Worm (Caenorhabditis elegans): ENCODE results near the gene T16G1.5.

The T16G1.5 gene

DNA sequence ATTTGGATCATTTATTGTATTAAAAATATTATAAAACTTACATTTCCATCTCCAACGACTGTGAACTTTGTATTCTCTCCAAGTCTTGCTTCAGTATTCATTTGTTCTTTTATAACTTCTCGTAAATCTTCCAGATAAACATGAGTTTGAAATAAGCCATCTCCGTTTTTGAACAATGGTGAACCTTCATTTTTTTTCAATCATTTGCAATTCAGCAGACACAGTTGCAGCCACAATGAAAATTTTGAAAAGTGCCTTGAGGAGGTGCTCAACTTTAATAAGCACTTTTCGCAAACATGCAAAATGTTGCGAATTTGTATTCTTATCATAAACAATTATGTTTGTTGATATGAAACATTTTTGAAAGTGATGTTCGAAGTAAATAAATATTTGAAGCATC lies 4.9 kb upstream of the T16G1.5 start, which contains the start of gene T16G1.3:
Gene T16G1.3, minus strand, starts transcription at position 101 of the 400 bp plus-strand sequence.
- TF ChIP-seq nhr-76 (tag; optimal IDR thresholded peaks at IDR 0.05) (no peak), bed-3 (GFP tag; optimal IDR thresholded peaks at IDR 0.05) (no peak), nhr-2 (tag; optimal IDR thresholded peaks at IDR 0.05) (no peak), pha-4 (tag; optimal IDR thresholded peaks at IDR 0.05) (no peak), lsy-2 (tag; optimal IDR thresholded peaks at IDR 0.05) (no peak), nhr-237 (tag; optimal IDR thresholded peaks at IDR 0.05) (no peak), blmp-1 (tag; optimal IDR thresholded peaks at IDR 0.05) (no peak), drap-1 (GFP tag; optimal IDR thresholded peaks at IDR 0.05) (no peak), ces-1 (GFP tag; optimal IDR thresholded peaks at IDR 0.05) (no peak), ceh-83 (GFP tag; optimal IDR thresholded peaks at IDR 0.05) (no peak), cnd-1 (tag; optimal IDR thresholded peaks at IDR 0.05) (no peak), elt-3 (tag; optimal IDR thresholded peaks at IDR 0.05) (no peak), zip-8 (tag; optimal IDR thresholded peaks at IDR 0.05) (no peak), ztf-11 (tag; optimal IDR thresholded peaks at IDR 0.05) (no peak)

DNA sequence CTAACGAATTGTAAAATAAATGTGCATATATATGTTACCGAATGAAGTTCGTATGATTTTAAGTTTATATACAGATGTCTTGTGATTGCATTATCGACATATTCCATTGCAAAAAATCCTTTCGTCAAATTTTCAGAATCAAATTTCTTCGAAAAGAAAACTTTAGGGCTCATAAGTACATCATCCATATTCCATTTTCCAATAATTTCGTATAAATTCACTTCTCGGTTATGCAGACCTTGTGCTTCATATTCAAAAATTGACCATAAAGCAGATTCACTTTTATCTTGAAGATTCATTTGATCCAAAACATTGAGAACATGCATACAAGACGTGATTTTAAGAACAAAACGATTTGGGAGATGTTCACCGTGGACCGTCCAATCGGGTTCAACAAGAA lies 4.0 kb upstream of the T16G1.5 start:
- TF ChIP-seq ces-1 (GFP tag; optimal IDR thresholded peaks at IDR 0.05) (no peak), unc-120 (tag; optimal IDR thresholded peaks at IDR 0.05; ENCODE audit: poor library complexity, severe bottlenecking) (no peak), unc-62 (GFP tag; optimal IDR thresholded peaks at IDR 0.05) (no peak), elt-1 (tag; optimal IDR thresholded peaks at IDR 0.05; ENCODE audit: borderline replicate concordance, insufficient read depth) (no peak), M03D4.4 (tag; optimal IDR thresholded peaks at IDR 0.05) (no peak), cnd-1 (tag; optimal IDR thresholded peaks at IDR 0.05) (no peak), nhr-28 (tag; optimal IDR thresholded peaks at IDR 0.05) (no peak), nhr-76 (tag; optimal IDR thresholded peaks at IDR 0.05) (no peak), unc-39 (tag; optimal IDR thresholded peaks at IDR 0.05) (no peak), lsy-2 (tag; optimal IDR thresholded peaks at IDR 0.05) (no peak), nhr-12 (tag; optimal IDR thresholded peaks at IDR 0.05) (no peak), ztf-11 (tag; optimal IDR thresholded peaks at IDR 0.05) (no peak), nhr-237 (tag; optimal IDR thresholded peaks at IDR 0.05) (no peak), ceh-43 (GFP tag; optimal IDR thresholded peaks at IDR 0.05) (no peak), drap-1 (GFP tag; optimal IDR thresholded peaks at IDR 0.05) (no peak), blmp-1 (tag; optimal IDR thresholded peaks at IDR 0.05) (no peak)

DNA sequence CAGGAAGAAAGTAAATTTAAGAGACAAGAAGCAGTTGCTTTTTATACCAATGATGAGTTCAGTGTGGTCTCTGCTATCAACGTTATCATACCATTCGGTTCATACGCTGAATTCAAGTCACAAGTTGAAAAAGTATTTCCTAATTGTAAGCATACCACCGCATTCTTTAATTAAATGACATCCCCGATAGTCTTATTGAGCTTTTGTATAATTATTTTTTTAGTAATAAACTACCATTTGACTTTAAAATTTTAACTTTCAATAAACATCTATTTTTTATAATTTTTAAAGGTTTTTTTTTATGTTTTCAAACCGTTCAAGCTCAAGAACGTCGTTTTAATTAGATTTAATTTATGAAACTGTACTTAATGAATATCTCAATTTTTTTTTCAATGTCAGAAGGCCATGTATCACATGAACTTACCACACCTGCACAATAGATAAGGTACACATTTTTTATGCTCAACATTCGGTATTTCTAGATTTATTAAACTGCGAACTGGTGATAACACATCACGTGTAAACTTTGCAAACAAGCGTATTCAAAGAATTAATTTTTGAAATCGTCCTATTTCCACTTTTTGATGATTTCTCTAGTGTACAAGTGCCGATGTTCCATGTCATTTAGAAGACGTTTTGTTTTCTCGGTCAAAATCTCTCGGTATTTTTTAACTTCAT lies 2.6 kb upstream of the T16G1.5 start, which contains the start of gene T16G1.4:
Gene T16G1.4, minus strand, starts transcription at position 51 of the 678 bp plus-strand sequence.
- TF ChIP-seq zip-8 (tag; optimal IDR thresholded peaks at IDR 0.05) (no peak), bed-3 (GFP tag; optimal IDR thresholded peaks at IDR 0.05) (no peak), pha-4 (tag; optimal IDR thresholded peaks at IDR 0.05) (no peak), ces-1 (GFP tag; optimal IDR thresholded peaks at IDR 0.05) (no peak), unc-120 (tag; optimal IDR thresholded peaks at IDR 0.05; ENCODE audit: poor library complexity, severe bottlenecking) (no peak), lsy-2 (tag; optimal IDR thresholded peaks at IDR 0.05) (no peak), blmp-1 (tag; optimal IDR thresholded peaks at IDR 0.05) (no peak), ztf-11 (tag; optimal IDR thresholded peaks at IDR 0.05) (no peak), cnd-1 (tag; optimal IDR thresholded peaks at IDR 0.05) (no peak), M03D4.4 (tag; optimal IDR thresholded peaks at IDR 0.05) (no peak)

DNA sequence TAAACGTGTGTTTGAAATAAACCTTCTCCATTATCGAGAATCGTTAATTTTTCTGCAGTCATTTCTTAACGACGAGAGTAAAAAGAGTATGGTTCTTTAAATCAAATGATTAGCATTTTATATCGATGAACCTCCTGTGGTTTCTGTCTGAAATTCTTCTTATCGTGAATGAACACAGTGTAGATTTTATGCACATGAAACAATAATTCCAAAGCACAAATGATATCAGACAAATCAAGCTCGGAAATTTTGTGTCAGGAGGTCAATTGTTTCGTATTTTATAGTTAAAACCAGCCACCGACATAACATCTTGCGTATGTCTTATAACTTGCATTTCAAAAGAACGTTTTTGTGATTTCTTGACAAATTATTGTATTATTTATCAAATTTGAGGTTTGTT lies 2.3 kb downstream of the T16G1.5 start, which contains the start of gene T16G1.6:
Gene T16G1.6, minus strand, starts transcription at position 77 of the 400 bp plus-strand sequence.
- TF ChIP-seq nhr-28 (tag; optimal IDR thresholded peaks at IDR 0.05) (no peak), lin-32 (GFP tag; optimal IDR thresholded peaks at IDR 0.05) (no peak), zip-8 (tag; optimal IDR thresholded peaks at IDR 0.05) (no peak), elt-3 (tag; optimal IDR thresholded peaks at IDR 0.05) (no peak), elt-1 (tag; optimal IDR thresholded peaks at IDR 0.05; ENCODE audit: borderline replicate concordance, insufficient read depth) (no peak), ceh-43 (GFP tag; optimal IDR thresholded peaks at IDR 0.05) (no peak), unc-39 (tag; optimal IDR thresholded peaks at IDR 0.05) (no peak), flh-1 (GFP tag; optimal IDR thresholded peaks at IDR 0.05) (no peak)

DNA sequence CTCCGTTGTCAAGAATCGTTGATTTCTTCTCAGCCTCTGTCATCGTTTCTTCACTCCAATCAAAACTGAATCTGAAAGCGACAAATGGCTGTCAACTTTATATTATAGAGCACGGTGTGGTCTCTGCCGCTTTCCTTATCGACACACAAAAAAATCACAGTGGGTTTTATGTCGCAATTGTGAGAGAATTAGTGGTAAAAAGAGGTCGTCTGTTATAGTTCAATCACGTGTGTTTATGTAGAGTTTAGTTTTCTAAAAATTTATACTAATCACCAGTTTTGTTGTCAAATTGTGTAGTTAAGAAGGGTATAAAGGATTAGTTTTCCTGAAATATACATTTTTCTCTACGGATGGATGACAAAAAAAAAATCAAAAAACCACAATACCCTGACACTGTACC lies 4.4 kb downstream of the T16G1.5 start, which contains the start of gene T16G1.7:
Gene T16G1.7, minus strand, starts transcription at position 137 of the 400 bp plus-strand sequence.
- TF ChIP-seq cnd-1 (tag; optimal IDR thresholded peaks at IDR 0.05) (no peak), mab-5 (tag; optimal IDR thresholded peaks at IDR 0.05) (no peak), pha-4 (tag; optimal IDR thresholded peaks at IDR 0.05) (no peak), bed-3 (GFP tag; optimal IDR thresholded peaks at IDR 0.05) (no peak), nhr-237 (tag; optimal IDR thresholded peaks at IDR 0.05) (no peak), snpc-4 (tag; optimal IDR thresholded peaks at IDR 0.05) (no peak), ham-2 (GFP tag; optimal IDR thresholded peaks at IDR 0.05) (no peak), ces-1 (GFP tag; optimal IDR thresholded peaks at IDR 0.05) (no peak), lsy-2 (tag; optimal IDR thresholded peaks at IDR 0.05) (no peak), lin-32 (GFP tag; optimal IDR thresholded peaks at IDR 0.05) (no peak), tbx-8 (GFP tag; optimal IDR thresholded peaks at IDR 0.05) (no peak), mep-1 (tag; optimal IDR thresholded peaks at IDR 0.05) (no peak), unc-39 (tag; optimal IDR thresholded peaks at IDR 0.05) (no peak), mls-2 (tag; optimal IDR thresholded peaks at IDR 0.05) (no peak), nhr-12 (tag; optimal IDR thresholded peaks at IDR 0.05) (no peak)

All from whole organism, mixed stage, embryonic.